Fruit fly (Drosophila melanogaster): ENCODE results near the gene CG46440.

Gene CG46440

dm6 chrX:15859387-15859786, 1.8 kb upstream of the CG46440 start, which contains the start of gene AlkB:
TSS of gene AlkB (minus strand) at chrX:15859487.
- TF ChIP-seq cic (GFP tag; optimal IDR thresholded peaks at IDR 0.05) (no peak), ovo (GFP tag; optimal IDR thresholded peaks at IDR 0.05) (no peak)

dm6 chrX:15852815-15853542, 4.6 kb downstream of the CG46440 start, which contains the start of the genes UBL3 and CG15914:
TSS of gene UBL3 (minus strand) at chrX:15853175.
TSS of gene CG15914 (plus strand) at chrX:15853421.
- peak; percentile 70 for TF ChIP-seq Mnt (GFP tag; optimal IDR thresholded peaks at IDR 0.05)
- TF ChIP-seq Crg-1 (GFP tag; optimal IDR thresholded peaks at IDR 0.05), result no peak
- TF ChIP-seq CG12768 (GFP tag; optimal IDR thresholded peaks at IDR 0.05), result no peak
- peak; percentile 25 for TF ChIP-seq kay (GFP tag; ENCODE audit: borderline replicate concordance)
- TF ChIP-seq CG11617 (GFP tag; optimal IDR thresholded peaks at IDR 0.05), result peak; percentile 20
- no peak for TF ChIP-seq Clk (GFP tag; optimal IDR thresholded peaks at IDR 0.05)
- no peak for TF ChIP-seq Hr96 (GFP tag; optimal IDR thresholded peaks at IDR 0.05)
- TF ChIP-seq tj (GFP tag; optimal IDR thresholded peaks at IDR 0.05), result peak; percentile 53
- peak; percentile 37 for TF ChIP-seq CG14711 (tag; optimal IDR thresholded peaks at IDR 0.05)
- peak; percentile 49 for TF ChIP-seq pad (GFP tag; optimal IDR thresholded peaks at IDR 0.05)
- peak; percentile 46 for TF ChIP-seq CG7101 (tag; optimal IDR thresholded peaks at IDR 0.05)
- TF ChIP-seq cnc (optimal IDR thresholded peaks at IDR 0.05), result no peak
- TF ChIP-seq bab1 (GFP tag; optimal IDR thresholded peaks at IDR 0.05), result peak; percentile 45
- no peak for TF ChIP-seq CG7045 (GFP tag; optimal IDR thresholded peaks at IDR 0.05)
- TF ChIP-seq cic (GFP tag; optimal IDR thresholded peaks at IDR 0.05), result no peak
- no peak for TF ChIP-seq toe (GFP tag; optimal IDR thresholded peaks at IDR 0.05)
- TF ChIP-seq CG1620 (GFP tag; optimal IDR thresholded peaks at IDR 0.05), result peak; percentile 48
- TF ChIP-seq CG5204 (GFP tag; optimal IDR thresholded peaks at IDR 0.05), result no peak
- TF ChIP-seq ovo (GFP tag; optimal IDR thresholded peaks at IDR 0.05), result peak; percentile 32
- TF ChIP-seq CG33017 (tag; optimal IDR thresholded peaks at IDR 0.05), result no peak

- TF ChIP-seq Mnt (GFP tag; optimal IDR thresholded peaks at IDR 0.05) (peak; percentile 16), CG11617 (GFP tag; optimal IDR thresholded peaks at IDR 0.05) (peak; percentile 24), CG7101 (tag; optimal IDR thresholded peaks at IDR 0.05) (no peak), CG33017 (tag; optimal IDR thresholded peaks at IDR 0.05) (no peak), CG14711 (tag; optimal IDR thresholded peaks at IDR 0.05) (no peak), bab1 (GFP tag; optimal IDR thresholded peaks at IDR 0.05) (peak; percentile 7), kay (GFP tag; ENCODE audit: borderline replicate concordance) (no peak)
Measured at dm6 chrX:15849021-15849420, 8.6 kb downstream of the CG46440 start, which contains the start of gene sun. TSS of gene sun (minus strand) at chrX:15849258.

- peak; percentile 11 for TF ChIP-seq CG12768 (GFP tag; optimal IDR thresholded peaks at IDR 0.05)
- peak; percentile 22 for TF ChIP-seq CG14711 (tag; optimal IDR thresholded peaks at IDR 0.05)
- no peak for TF ChIP-seq Crg-1 (GFP tag; optimal IDR thresholded peaks at IDR 0.05)
- no peak for TF ChIP-seq Hr96 (GFP tag; optimal IDR thresholded peaks at IDR 0.05)
- TF ChIP-seq ovo (GFP tag; optimal IDR thresholded peaks at IDR 0.05), result no peak
- TF ChIP-seq tj (GFP tag; optimal IDR thresholded peaks at IDR 0.05), result no peak
- TF ChIP-seq Mnt (GFP tag; optimal IDR thresholded peaks at IDR 0.05), result peak; percentile 88
- peak; percentile 53 for TF ChIP-seq bab1 (GFP tag; optimal IDR thresholded peaks at IDR 0.05)
- no peak for TF ChIP-seq CG7045 (GFP tag; optimal IDR thresholded peaks at IDR 0.05)
- TF ChIP-seq cic (GFP tag; optimal IDR thresholded peaks at IDR 0.05), result peak; percentile 16
- peak; percentile 79 for TF ChIP-seq toe (GFP tag; optimal IDR thresholded peaks at IDR 0.05)
- TF ChIP-seq CG7101 (tag; optimal IDR thresholded peaks at IDR 0.05), result peak; percentile 51
- TF ChIP-seq cnc (optimal IDR thresholded peaks at IDR 0.05), result no peak
- peak; percentile 50 for TF ChIP-seq pad (GFP tag; optimal IDR thresholded peaks at IDR 0.05)
- TF ChIP-seq Clk (GFP tag; optimal IDR thresholded peaks at IDR 0.05), result no peak
- no peak for TF ChIP-seq CG33017 (tag; optimal IDR thresholded peaks at IDR 0.05)
- no peak for TF ChIP-seq kay (GFP tag; ENCODE audit: borderline replicate concordance)
- peak; percentile 73 for TF ChIP-seq CG1620 (GFP tag; optimal IDR thresholded peaks at IDR 0.05)
- TF ChIP-seq CG5204 (GFP tag; optimal IDR thresholded peaks at IDR 0.05), result no peak
- TF ChIP-seq CG11617 (GFP tag; optimal IDR thresholded peaks at IDR 0.05), result peak; percentile 70
Measured at dm6 chrX:15844139-15844538, 13.5 kb downstream of the CG46440 start, which contains the start of the genes ArgRS and CG8578. TSS of gene ArgRS (minus strand) at chrX:15844145. TSS of gene CG8578 (plus strand) at chrX:15844476.

dm6 chrX:15841346-15841745, 16.3 kb downstream of the CG46440 start:
- no peak for TF ChIP-seq ovo (GFP tag; optimal IDR thresholded peaks at IDR 0.05)
- no peak for TF ChIP-seq CG1620 (GFP tag; optimal IDR thresholded peaks at IDR 0.05)
- no peak for TF ChIP-seq Crg-1 (GFP tag; optimal IDR thresholded peaks at IDR 0.05)
- no peak for TF ChIP-seq tj (GFP tag; optimal IDR thresholded peaks at IDR 0.05)
- TF ChIP-seq cic (GFP tag; optimal IDR thresholded peaks at IDR 0.05), result no peak
- TF ChIP-seq CG33017 (tag; optimal IDR thresholded peaks at IDR 0.05), result no peak
- no peak for TF ChIP-seq bab1 (GFP tag; optimal IDR thresholded peaks at IDR 0.05)
- no peak for TF ChIP-seq CG7101 (tag; optimal IDR thresholded peaks at IDR 0.05)
- no peak for TF ChIP-seq cnc (optimal IDR thresholded peaks at IDR 0.05)
- no peak for TF ChIP-seq CG5204 (GFP tag; optimal IDR thresholded peaks at IDR 0.05)
- no peak for TF ChIP-seq CG7045 (GFP tag; optimal IDR thresholded peaks at IDR 0.05)
- no peak for TF ChIP-seq Hr96 (GFP tag; optimal IDR thresholded peaks at IDR 0.05)
- no peak for TF ChIP-seq toe (GFP tag; optimal IDR thresholded peaks at IDR 0.05)
- no peak for TF ChIP-seq CG12768 (GFP tag; optimal IDR thresholded peaks at IDR 0.05)
- no peak for TF ChIP-seq Mnt (GFP tag; optimal IDR thresholded peaks at IDR 0.05)
- TF ChIP-seq kay (GFP tag; ENCODE audit: borderline replicate concordance), result no peak

- TF ChIP-seq CG12768 (GFP tag; optimal IDR thresholded peaks at IDR 0.05) (no peak), kay (GFP tag; ENCODE audit: borderline replicate concordance) (no peak), tj (GFP tag; optimal IDR thresholded peaks at IDR 0.05) (no peak), Crg-1 (GFP tag; optimal IDR thresholded peaks at IDR 0.05) (no peak), Clk (GFP tag; optimal IDR thresholded peaks at IDR 0.05) (no peak), ovo (GFP tag; optimal IDR thresholded peaks at IDR 0.05) (no peak), CG5204 (GFP tag; optimal IDR thresholded peaks at IDR 0.05) (no peak), CG1620 (GFP tag; optimal IDR thresholded peaks at IDR 0.05) (no peak), cic (GFP tag; optimal IDR thresholded peaks at IDR 0.05) (no peak), CG14711 (tag; optimal IDR thresholded peaks at IDR 0.05) (no peak), toe (GFP tag; optimal IDR thresholded peaks at IDR 0.05) (no peak), cnc (optimal IDR thresholded peaks at IDR 0.05) (no peak), CG11617 (GFP tag; optimal IDR thresholded peaks at IDR 0.05) (no peak), Mnt (GFP tag; optimal IDR thresholded peaks at IDR 0.05) (no peak), CG7101 (tag; optimal IDR thresholded peaks at IDR 0.05) (no peak), Hr96 (GFP tag; optimal IDR thresholded peaks at IDR 0.05) (no peak), CG33017 (tag; optimal IDR thresholded peaks at IDR 0.05) (no peak), CG7045 (GFP tag; optimal IDR thresholded peaks at IDR 0.05) (no peak), bab1 (GFP tag; optimal IDR thresholded peaks at IDR 0.05) (no peak), pad (GFP tag; optimal IDR thresholded peaks at IDR 0.05) (no peak)
Measured at dm6 chrX:15840003-15840402, 17.6 kb downstream of the CG46440 start.
